Worm (Caenorhabditis elegans) whole organism, L3 larva: Measurements from ENCODE around the gene Y54G2A.77.

ENCODE experiments used
- R02D3.7 ChIP-seq: fragments of 150-350 bp; optimal IDR thresholded peaks from 2 replicates; lab custom pipeline; 2014; ENCODE audit warnings: missing biosample characterization, missing genetic modification characterization
- ZK546.5 ChIP-seq: sonication (generic microtip); optimal IDR thresholded peaks from 2 replicates; lab custom pipeline; 2017; ENCODE audit warnings: missing biosample characterization, missing genetic modification characterization
- aly-2 ChIP-seq: fragments of 150-350 bp; optimal IDR thresholded peaks from 2 replicates; lab custom pipeline; 2014; ENCODE audit warnings: missing biosample characterization, missing genetic modification characterization
- ceh-28 ChIP-seq: fragments of 150-350 bp; optimal IDR thresholded peaks from 2 replicates; lab custom pipeline; 2014; ENCODE audit warnings: missing biosample characterization, missing genetic modification reagents, missing genetic modification characterization
- ceh-82 ChIP-seq: fragments of 150-350 bp; optimal IDR thresholded peaks from 2 replicates; lab custom pipeline; 2014; ENCODE audit warnings: missing biosample characterization, missing genetic modification characterization
- ceh-9 ChIP-seq: sonication (generic microtip); optimal IDR thresholded peaks from 2 replicates; lab custom pipeline; 2018; ENCODE audit warnings: missing biosample characterization, missing genetic modification characterization
- daf-12 ChIP-seq: fragments of 150-350 bp; optimal IDR thresholded peaks from 2 replicates; lab custom pipeline; 2014; ENCODE audit warnings: missing biosample characterization, missing genetic modification reagents, missing genetic modification characterization
- egl-27 ChIP-seq: sonication (generic microtip); optimal IDR thresholded peaks from 4 replicates; lab custom pipeline; 2017; ENCODE audit warnings: missing biosample characterization, missing genetic modification reagents, missing genetic modification characterization
- egl-5 ChIP-seq: fragments of 150-350 bp; optimal IDR thresholded peaks from 2 replicates; lab custom pipeline; 2017; ENCODE audit warnings: missing biosample characterization, missing genetic modification reagents, missing genetic modification characterization, inconsistent platforms
- elt-1 ChIP-seq: fragments of 150-350 bp; optimal IDR thresholded peaks from 2 replicates; lab custom pipeline; 2014; ENCODE audit warnings: missing biosample characterization, missing genetic modification characterization
- elt-2 ChIP-seq: sonication (generic microtip); optimal IDR thresholded peaks from 2 replicates; lab custom pipeline; 2016; ENCODE audit warnings: missing genetic modification reagents, mild to moderate bottlenecking, missing genetic modification characterization, missing compliant biosample characterization
- elt-3 ChIP-seq, 3 experiments: fragments of 150-350 bp in 1 of 3; sonication (generic microtip) in 2 of 3; optimal IDR thresholded peaks; 2 replicates in 2 of 3; 4 replicates in 1 of 3; lab custom pipeline; 2014 to 2017; ENCODE audit warnings: missing biosample characterization in 3 of 3, missing genetic modification characterization in 3 of 3
- fkh-10 ChIP-seq: sonication (generic microtip); optimal IDR thresholded peaks from 2 replicates; lab custom pipeline; 2017; ENCODE audit warnings: missing biosample characterization, missing genetic modification reagents, missing genetic modification characterization
- fos-1 ChIP-seq: fragments of 150-350 bp; optimal IDR thresholded peaks from 2 replicates; lab custom pipeline; 2014; ENCODE audit warnings: missing biosample characterization, missing genetic modification characterization
- jun-1 ChIP-seq: fragments of 150-350 bp; optimal IDR thresholded peaks from 2 replicates; lab custom pipeline; 2014; ENCODE audit warnings: missing biosample characterization, missing genetic modification reagents, missing genetic modification characterization
- lin-15B ChIP-seq: fragments of 150-350 bp; optimal IDR thresholded peaks from 2 replicates; lab custom pipeline; 2014; ENCODE audit warnings: missing biosample characterization, missing genetic modification characterization
- lin-39 ChIP-seq: fragments of 150-350 bp; optimal IDR thresholded peaks from 2 replicates; lab custom pipeline; 2018; ENCODE audit warnings: missing biosample characterization, missing genetic modification reagents, missing genetic modification characterization
- lsy-12 ChIP-seq: sonication (generic microtip); optimal IDR thresholded peaks from 2 replicates; lab custom pipeline; 2016; ENCODE audit warnings: mild to moderate bottlenecking, missing genetic modification characterization, missing compliant biosample characterization
- mdl-1 ChIP-seq: fragments of 150-350 bp; optimal IDR thresholded peaks from 2 replicates; lab custom pipeline; 2014; ENCODE audit warnings: missing biosample characterization, missing genetic modification characterization
- nfya-1 ChIP-seq: sonication (generic microtip); optimal IDR thresholded peaks from 2 replicates; lab custom pipeline; 2017; ENCODE audit warnings: missing genetic modification characterization, mild to moderate bottlenecking, missing compliant biosample characterization, antibody characterized with exemption, moderate library complexity; ENCODE audit not compliant: insufficient read depth
- nhr-237 ChIP-seq: fragments of 150-350 bp; optimal IDR thresholded peaks from 2 replicates; lab custom pipeline; 2014; ENCODE audit warnings: missing biosample characterization, missing genetic modification characterization
- nhr-28 ChIP-seq: fragments of 150-350 bp; optimal IDR thresholded peaks from 2 replicates; lab custom pipeline; 2014; ENCODE audit warnings: missing biosample characterization, missing genetic modification characterization
- nhr-67 ChIP-seq: fragments of 150-350 bp; optimal IDR thresholded peaks from 2 replicates; lab custom pipeline; 2014; ENCODE audit warnings: missing biosample characterization, missing genetic modification characterization
- pha-4 ChIP-seq: fragments of 150-350 bp; optimal IDR thresholded peaks from 2 replicates; lab custom pipeline; 2014; ENCODE audit warnings: missing biosample characterization, missing genetic modification reagents, missing genetic modification characterization
- pqm-1 ChIP-seq: fragments of 150-350 bp; optimal IDR thresholded peaks from 2 replicates; lab custom pipeline; 2017; ENCODE audit warnings: missing biosample characterization, missing genetic modification characterization, inconsistent platforms
- unc-39 ChIP-seq: sonication (generic microtip); optimal IDR thresholded peaks from 4 replicates; lab custom pipeline; 2017; ENCODE audit warnings: missing biosample characterization, missing genetic modification characterization
- unc-62 ChIP-seq: fragments of 150-350 bp; sonication (generic microtip); optimal IDR thresholded peaks from 4 replicates; lab custom pipeline; 2014; ENCODE audit warnings: missing biosample characterization, missing genetic modification reagents, missing genetic modification characterization
- zag-1 ChIP-seq: fragments of 150-350 bp; optimal IDR thresholded peaks from 2 replicates; lab custom pipeline; 2014; ENCODE audit warnings: missing biosample characterization, missing genetic modification characterization
- ztf-11 ChIP-seq: fragments of 150-350 bp; optimal IDR thresholded peaks from 2 replicates; lab custom pipeline; 2014; ENCODE audit warnings: missing biosample characterization, missing genetic modification characterization

Gene Y54G2A.77

ce11 chrIV:2742470-2743044, 19.9 kb upstream of the Y54G2A.77 start, which contains the start of gene nhr-277:
TSS of gene nhr-277 (plus strand) at chrIV:2742994.
- TF ChIP-seq elt-1 (tag; lab: Kevin White, UChicago) (no peak), egl-27 (tag; lab: Kevin White, UChicago) (no peak), jun-1 (tag; lab: Kevin White, UChicago) (no peak), ceh-82 (no peak), ZK546.5 (tag; lab: Kevin White, UChicago) (no peak), mdl-1 (tag; lab: Kevin White, UChicago) (no peak), ceh-9 (no peak), elt-2 (tag; lab: Kevin White, UChicago) (no peak), aly-2 (tag; lab: Kevin White, UChicago) (no peak), nhr-67 (no peak), fkh-10 (GFP tag; lab: Kevin White, UChicago) (no peak), nhr-28 (no peak), nfya-1 (tag; lab: Kevin White, UChicago) (no peak), fos-1 (tag; lab: Kevin White, UChicago) (no peak), lsy-12 (tag; lab: Kevin White, UChicago) (no peak), daf-12 (tag; lab: Kevin White, UChicago) (no peak), unc-39 (tag; lab: Kevin White, UChicago) (no peak)
- TF ChIP-seq, all 47 proteins: peak for 0

ce11 chrIV:2747385-2748007, 15.0 kb upstream of the Y54G2A.77 start:
- TF ChIP-seq pha-4 (tag; lab: Kevin White, UChicago) (no peak), nhr-237 (no peak), elt-2 (tag; lab: Kevin White, UChicago) (no peak), elt-1 (tag; lab: Kevin White, UChicago) (no peak), jun-1 (tag; lab: Kevin White, UChicago) (no peak), zag-1 (tag; lab: Kevin White, UChicago) (no peak), ceh-82 (no peak), mdl-1 (tag; lab: Kevin White, UChicago) (no peak), R02D3.7 (tag; lab: Kevin White, UChicago) (no peak), pqm-1 (tag; lab: Kevin White, UChicago) (no peak)

ce11 chrIV:2748863-2749451, 13.5 kb upstream of the Y54G2A.77 start:
- TF ChIP-seq lin-39 (tag; lab: Kevin White, UChicago) (no peak), aly-2 (tag; lab: Kevin White, UChicago) (no peak), jun-1 (tag; lab: Kevin White, UChicago) (no peak), pqm-1 (tag; lab: Kevin White, UChicago) (peak; percentile 29), elt-2 (tag; lab: Kevin White, UChicago) (peak; percentile 40), R02D3.7 (tag; lab: Kevin White, UChicago) (no peak)
- TF ChIP-seq, all 47 proteins: peak for 2

ce11 chrIV:2750607-2751006, 11.9 kb upstream of the Y54G2A.77 start:
- TF ChIP-seq aly-2 (tag; lab: Kevin White, UChicago): no peak
- TF ChIP-seq unc-62 (GFP tag; lab: Kevin White, UChicago): no peak
- no peak for TF ChIP-seq nhr-237
- TF ChIP-seq elt-1 (tag; lab: Kevin White, UChicago): no peak
- TF ChIP-seq fos-1 (tag; lab: Kevin White, UChicago): no peak
- TF ChIP-seq nhr-28: no peak
- TF ChIP-seq elt-3 (tag; optimal IDR thresholded peaks at IDR 0.05; lab: Kevin White, UChicago): no peak
- TF ChIP-seq ztf-11 (tag; lab: Kevin White, UChicago): no peak
- TF ChIP-seq nhr-67: no peak
- TF ChIP-seq lin-15B: no peak
- TF ChIP-seq zag-1 (tag; lab: Kevin White, UChicago): no peak
- no peak for TF ChIP-seq mdl-1 (tag; lab: Kevin White, UChicago)
- no peak for TF ChIP-seq ceh-82
- no peak for TF ChIP-seq ceh-28 (tag; lab: Kevin White, UChicago)
- no peak for TF ChIP-seq egl-5 (tag; lab: Kevin White, UChicago)

- TF ChIP-seq unc-62 (GFP tag; lab: Kevin White, UChicago): no peak
These were observed 10.9 kb upstream of the Y54G2A.77 start, which contains the start of gene Y54G2A.41 for ce11 chrIV:2751568-2751967. TSS of gene Y54G2A.41 (plus strand) at chrIV:2751868.
